Worm (Caenorhabditis elegans): ENCODE results near the gene egl-20.

egl-20 gene

DNA sequence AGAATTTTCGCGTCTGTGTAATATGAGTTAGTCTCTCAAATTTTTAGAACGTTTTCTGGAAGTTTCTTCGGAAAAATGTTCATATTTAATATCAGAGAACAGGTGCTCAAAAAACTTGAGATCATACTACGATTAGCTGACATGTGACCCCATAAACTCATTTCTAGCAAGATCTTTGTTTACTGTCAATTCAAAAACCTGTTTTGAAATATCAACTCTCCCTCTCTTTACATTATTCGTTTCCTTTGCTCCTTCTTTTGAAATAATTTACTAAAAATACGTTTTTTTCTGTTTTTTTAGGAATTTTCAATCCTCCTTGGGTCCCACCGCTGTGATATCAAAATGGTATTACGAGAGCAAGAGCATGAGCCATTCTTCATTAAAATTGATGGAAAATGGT lies 16.2 kb downstream of the egl-20 start, which contains the start of gene fat-4:
Gene fat-4 (plus strand): TSS at position 301 of the 400 bp plus-strand sequence.
- no peak for TF ChIP-seq syd-9 (tag; optimal IDR thresholded peaks at IDR 0.05)
- TF ChIP-seq ceh-6 (GFP tag; optimal IDR thresholded peaks at IDR 0.05) = no peak
- no peak for TF ChIP-seq sox-2 (GFP tag; IDR thresholded peaks at IDR 0.05)
- no peak for TF ChIP-seq unc-42 (tag; optimal IDR thresholded peaks at IDR 0.05)
- TF ChIP-seq C08G9.2 (tag; optimal IDR thresholded peaks at IDR 0.05) = no peak
- TF ChIP-seq K09A11.1 (tag; optimal IDR thresholded peaks at IDR 0.05; ENCODE audit: insufficient read depth) = no peak
- TF ChIP-seq ets-4 (tag; optimal IDR thresholded peaks at IDR 0.05) = no peak
- TF ChIP-seq unc-55 (GFP tag; optimal IDR thresholded peaks at IDR 0.05) = no peak
- no peak for TF ChIP-seq ceh-2 (tag; optimal IDR thresholded peaks at IDR 0.05)
- TF ChIP-seq sdc-2 (tag; optimal IDR thresholded peaks at IDR 0.05) = no peak
- TF ChIP-seq hlh-6 (tag; optimal IDR thresholded peaks at IDR 0.05) = no peak
- no peak for TF ChIP-seq ceh-18 (tag; optimal IDR thresholded peaks at IDR 0.05)
- no peak for TF ChIP-seq K02D7.2 (tag; optimal IDR thresholded peaks at IDR 0.05)
- TF ChIP-seq hlh-13 (GFP tag; optimal IDR thresholded peaks at IDR 0.05) = no peak
- no peak for TF ChIP-seq tbx-2 (tag; optimal IDR thresholded peaks at IDR 0.05)
- TF ChIP-seq fkh-6 (tag; optimal IDR thresholded peaks at IDR 0.05) = no peak
- TF ChIP-seq pha-2 (tag; optimal IDR thresholded peaks at IDR 0.05) = no peak
- TF ChIP-seq nhr-232 (tag; optimal IDR thresholded peaks at IDR 0.05) = no peak

- no peak for TF ChIP-seq dmd-4 (tag; optimal IDR thresholded peaks at IDR 0.05; ENCODE audit: borderline replicate concordance)
- no peak for TF ChIP-seq K09A11.1 (tag; optimal IDR thresholded peaks at IDR 0.05; ENCODE audit: insufficient read depth)
- TF ChIP-seq ets-4 (tag; optimal IDR thresholded peaks at IDR 0.05) = no peak
- TF ChIP-seq elt-2 (tag; optimal IDR thresholded peaks at IDR 0.05) = no peak
- no peak for TF ChIP-seq ceh-2 (tag; optimal IDR thresholded peaks at IDR 0.05)
- TF ChIP-seq unc-42 (tag; optimal IDR thresholded peaks at IDR 0.05) = peak; percentile 96
Observed at ce11 chrIV:9798307-9798706, 17.0 kb downstream of the egl-20 start.

- TF ChIP-seq ceh-18 (tag; optimal IDR thresholded peaks at IDR 0.05) (no peak), ceh-48 (tag; optimal IDR thresholded peaks at IDR 0.05) (peak; percentile 1), elt-2 (tag; optimal IDR thresholded peaks at IDR 0.05) (peak; percentile 58), ama-1 (optimal IDR thresholded peaks at IDR 0.05) (no peak), pha-2 (tag; optimal IDR thresholded peaks at IDR 0.05) (no peak), ceh-2 (tag; optimal IDR thresholded peaks at IDR 0.05) (peak; percentile 3), K09A11.1 (tag; optimal IDR thresholded peaks at IDR 0.05; ENCODE audit: insufficient read depth) (no peak), zip-5 (tag; optimal IDR thresholded peaks at IDR 0.05) (peak; percentile 41), ceh-31 (tag; optimal IDR thresholded peaks at IDR 0.05) (peak; percentile 38), C08G9.2 (tag; optimal IDR thresholded peaks at IDR 0.05) (peak; percentile 10), unc-3 (GFP tag; conservative IDR thresholded peaks at IDR 0.05) (no peak), unc-3 (tag; optimal IDR thresholded peaks at IDR 0.05) (no peak), rnt-1 (tag; optimal IDR thresholded peaks at IDR 0.05) (no peak), tbx-7 (tag; optimal IDR thresholded peaks at IDR 0.05) (no peak), tbx-2 (tag; optimal IDR thresholded peaks at IDR 0.05) (peak; percentile 52)
Observed at ce11 chrIV:9797304-9798003, 17.9 kb downstream of the egl-20 start, which contains the start of gene T13F2.2. TSS of gene T13F2.2 (minus strand) at chrIV:9797354.

ce11 chrIV:9796494-9796893 lies 18.8 kb downstream of the egl-20 start, which contains the start of gene pis-1:
TSS of gene pis-1 (minus strand) at chrIV:9796594.
- TF ChIP-seq sox-4 (tag; optimal IDR thresholded peaks at IDR 0.05) (no peak), unc-42 (tag; optimal IDR thresholded peaks at IDR 0.05) (no peak), ets-4 (tag; optimal IDR thresholded peaks at IDR 0.05) (no peak), tbx-2 (tag; optimal IDR thresholded peaks at IDR 0.05) (no peak), ceh-31 (tag; optimal IDR thresholded peaks at IDR 0.05) (no peak), nhr-232 (tag; optimal IDR thresholded peaks at IDR 0.05) (no peak), npax-4 (tag; optimal IDR thresholded peaks at IDR 0.05) (no peak)

DNA sequence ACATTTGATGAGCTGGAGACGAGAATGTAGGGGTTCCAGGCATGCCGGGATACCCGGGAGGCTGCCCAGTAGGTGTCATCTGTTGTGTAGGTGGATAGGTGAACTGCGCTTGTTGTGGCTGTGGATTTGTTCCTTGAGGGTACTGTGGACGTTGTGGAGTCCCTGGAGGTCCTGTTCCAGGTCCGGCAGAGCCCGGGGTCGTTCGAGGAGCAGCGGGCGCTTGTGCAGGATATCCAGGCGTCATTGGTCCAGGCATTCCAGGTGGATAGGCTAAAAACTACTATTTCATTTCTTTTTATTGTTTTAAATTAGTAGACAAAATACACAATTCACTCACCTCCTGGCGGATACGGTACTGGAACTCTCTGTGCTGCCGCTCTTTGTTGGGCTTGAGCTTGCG lies 20.1 kb downstream of the egl-20 start:
- no peak for TF ChIP-seq ceh-2 (tag; optimal IDR thresholded peaks at IDR 0.05)
- TF ChIP-seq che-1 (tag; optimal IDR thresholded peaks at IDR 0.05) = no peak
- TF ChIP-seq hlh-6 (tag; optimal IDR thresholded peaks at IDR 0.05) = no peak
- no peak for TF ChIP-seq ref-2 (tag; optimal IDR thresholded peaks at IDR 0.05)
- no peak for TF ChIP-seq eyg-1 (tag; optimal IDR thresholded peaks at IDR 0.05)
- TF ChIP-seq pag-3 (tag; optimal IDR thresholded peaks at IDR 0.05; ENCODE audit: borderline replicate concordance) = no peak
- no peak for TF ChIP-seq unc-55 (GFP tag; optimal IDR thresholded peaks at IDR 0.05)
- no peak for TF ChIP-seq fkh-6 (tag; optimal IDR thresholded peaks at IDR 0.05)
- no peak for TF ChIP-seq unc-3 (GFP tag; conservative IDR thresholded peaks at IDR 0.05)
- no peak for TF ChIP-seq unc-3 (tag; optimal IDR thresholded peaks at IDR 0.05)
- TF ChIP-seq ets-4 (tag; optimal IDR thresholded peaks at IDR 0.05) = no peak
- no peak for TF ChIP-seq mec-3 (tag; optimal IDR thresholded peaks at IDR 0.05; ENCODE audit: borderline replicate concordance)
- TF ChIP-seq rnt-1 (tag; optimal IDR thresholded peaks at IDR 0.05) = no peak
- TF ChIP-seq hlh-8 (tag; optimal IDR thresholded peaks at IDR 0.05) = no peak
- no peak for TF ChIP-seq zip-5 (tag; optimal IDR thresholded peaks at IDR 0.05)
- TF ChIP-seq ztf-16 (tag; optimal IDR thresholded peaks at IDR 0.05) = no peak
- TF ChIP-seq ahr-1 (tag; optimal IDR thresholded peaks at IDR 0.05) = no peak
- TF ChIP-seq dmd-4 (tag; optimal IDR thresholded peaks at IDR 0.05; ENCODE audit: borderline replicate concordance) = no peak
- no peak for TF ChIP-seq ceh-19 (GFP tag; optimal IDR thresholded peaks at IDR 0.05)

Measured in whole organism, late embryonic.